Fruit fly (Drosophila melanogaster) whole organism, embryonic: ENCODE data around the gene gammaTub37C.

Source experiments
- Asciz ChIP-seq: fragments of 200-800 bp; sonication (Bioruptor generic); optimal IDR thresholded peaks from 2 replicates; lab custom pipeline; 2017; ENCODE audit warnings: missing biosample characterization, mild to moderate bottlenecking, missing genetic modification characterization, missing genetic modification reagents
- Atf3 ChIP-seq: fragments of 200-800 bp; sonication (Bioruptor generic); optimal IDR thresholded peaks from 3 replicates; lab custom pipeline; 2016; ENCODE audit warnings: missing biosample characterization, missing genetic modification characterization
- CG10147 ChIP-seq: fragments of 200-800 bp; sonication (Bioruptor generic); optimal IDR thresholded peaks from 2 replicates; lab custom pipeline; 2019; ENCODE audit warnings: missing biosample characterization, mild to moderate bottlenecking, missing genetic modification characterization, moderate library complexity
- CG10209 ChIP-seq: fragments of 200-800 bp; sonication (Bioruptor generic); optimal IDR thresholded peaks from 3 replicates; lab custom pipeline; 2017; ENCODE audit warnings: missing biosample characterization, mild to moderate bottlenecking, missing genetic modification characterization, missing genetic modification reagents
- CG10274 ChIP-seq: fragments of 200-800 bp; sonication (Bioruptor generic); optimal IDR thresholded peaks from 3 replicates; lab custom pipeline; 2017; ENCODE audit warnings: missing biosample characterization, mild to moderate bottlenecking, missing genetic modification characterization
- CG10462 ChIP-seq: fragments of 200-800 bp; sonication (Bioruptor generic); optimal IDR thresholded peaks from 2 replicates; lab custom pipeline; 2016; ENCODE audit warnings: missing biosample characterization, missing genetic modification characterization
- CG10979 ChIP-seq: fragments of 200-800 bp; sonication (Bioruptor generic); optimal IDR thresholded peaks from 2 replicates; lab custom pipeline; 2018; ENCODE audit warnings: missing biosample characterization, mild to moderate bottlenecking, missing genetic modification characterization, moderate library complexity
- CG11085 ChIP-seq: fragments of 200-800 bp; sonication (Bioruptor generic); IDR thresholded peaks from 2 replicates; pipeline ENCODE4 v1.3.6; 2022; ENCODE audit warnings: missing biosample characterization, missing genetic modification characterization
- CG11696 ChIP-seq: fragments of 200-800 bp; sonication (Bioruptor generic); IDR thresholded peaks from 2 replicates; pipeline ENCODE4 v1.3.6; 2022; ENCODE audit warnings: missing biosample characterization, missing genetic modification characterization
- CG14441 ChIP-seq: fragments of 200-800 bp; sonication (Bioruptor generic); IDR thresholded peaks from 2 replicates; pipeline ENCODE4 v1.3.6; 2022; ENCODE audit warnings: missing biosample characterization, missing genetic modification characterization
- CG1603 ChIP-seq: fragments of 200-800 bp; sonication (Bioruptor generic); optimal IDR thresholded peaks from 2 replicates; lab custom pipeline; 2019; ENCODE audit warnings: missing biosample characterization, mild to moderate bottlenecking, missing genetic modification characterization, moderate library complexity
- CG17361 ChIP-seq: fragments of 200-800 bp; sonication (Bioruptor generic); IDR thresholded peaks from 3 replicates; pipeline ENCODE4 v1.3.6; 2022; ENCODE audit warnings: missing biosample characterization, missing genetic modification characterization
- CG18599 ChIP-seq: fragments of 200-800 bp; sonication (Bioruptor generic); optimal IDR thresholded peaks from 3 replicates; lab custom pipeline; 2017; ENCODE audit warnings: missing biosample characterization, missing genetic modification characterization, mild to moderate bottlenecking, moderate library complexity, missing genetic modification reagents
- CG2202 ChIP-seq: fragments of 200-800 bp; sonication (Bioruptor generic); optimal IDR thresholded peaks from 2 replicates; lab custom pipeline; 2018; ENCODE audit warnings: missing biosample characterization, mild to moderate bottlenecking, missing genetic modification characterization
- CG32532 ChIP-seq: fragments of 200-800 bp; sonication (Bioruptor generic); IDR thresholded peaks from 2 replicates; pipeline ENCODE4 v1.3.6; 2022; ENCODE audit warnings: missing biosample characterization, missing genetic modification characterization
- CG34422 ChIP-seq: fragments of 200-800 bp; sonication (Bioruptor generic); IDR thresholded peaks from 3 replicates; pipeline ENCODE4 v1.3.6; 2022; ENCODE audit warnings: missing biosample characterization, missing genetic modification characterization
- CG6654 ChIP-seq: fragments of 200-800 bp; sonication (Bioruptor generic); optimal IDR thresholded peaks from 2 replicates; lab custom pipeline; 2017; ENCODE audit warnings: missing biosample characterization, mild to moderate bottlenecking, missing genetic modification characterization
- CG7271 ChIP-seq: fragments of 200-800 bp; sonication (Bioruptor generic); optimal IDR thresholded peaks from 2 replicates; lab custom pipeline; 2018; ENCODE audit warnings: missing biosample characterization, mild to moderate bottlenecking, missing genetic modification characterization, moderate library complexity
- CG7786 ChIP-seq: fragments of 200-800 bp; sonication (Bioruptor generic); optimal IDR thresholded peaks from 2 replicates; lab custom pipeline; 2016; ENCODE audit warnings: missing biosample characterization, missing genetic modification characterization
- CG7839 ChIP-seq: fragments of 200-800 bp; sonication (Bioruptor generic); optimal IDR thresholded peaks from 3 replicates; lab custom pipeline; 2018; ENCODE audit warnings: missing biosample characterization, mild to moderate bottlenecking, missing genetic modification characterization, moderate library complexity
- CG8359 ChIP-seq: fragments of 200-800 bp; sonication (Bioruptor generic); optimal IDR thresholded peaks from 2 replicates; lab custom pipeline; 2017; ENCODE audit warnings: missing biosample characterization, mild to moderate bottlenecking, missing genetic modification characterization, borderline replicate concordance
- CkIIα-i1 ChIP-seq: fragments of 200-800 bp; sonication (Bioruptor generic); IDR thresholded peaks from 2 replicates; pipeline ENCODE4 v1.3.6; 2022; ENCODE audit warnings: missing biosample characterization, missing genetic modification characterization
- Dbx ChIP-seq: fragments of 200-800 bp; sonication (Bioruptor generic); IDR thresholded peaks from 3 replicates; pipeline ENCODE4 v1.3.6; 2022; ENCODE audit warnings: missing biosample characterization, missing genetic modification characterization
- Doc2 ChIP-seq: fragments of 200-800 bp; sonication (Bioruptor generic); IDR thresholded peaks from 2 replicates; pipeline ENCODE4 v1.3.6; 2022; ENCODE audit warnings: missing biosample characterization, missing genetic modification characterization
- Nf-YC ChIP-seq: fragments of 200-800 bp; optimal IDR thresholded peaks from 3 replicates; lab custom pipeline; 2019; ENCODE audit warnings: missing biosample characterization, mild to moderate bottlenecking, missing genetic modification characterization, moderate library complexity
- Vsx1 ChIP-seq: fragments of 200-800 bp; sonication (Bioruptor generic); optimal IDR thresholded peaks from 2 replicates; lab custom pipeline; 2017; ENCODE audit warnings: missing biosample characterization, mild to moderate bottlenecking, missing genetic modification characterization, missing genetic modification reagents
- Xbp1 ChIP-seq: fragments of 200-800 bp; sonication (Bioruptor generic); optimal IDR thresholded peaks from 3 replicates; lab custom pipeline; 2016; ENCODE audit warnings: missing biosample characterization, mild to moderate bottlenecking, missing genetic modification characterization
- YL-1 ChIP-seq: fragments of 200-800 bp; sonication (Bioruptor generic); optimal IDR thresholded peaks from 3 replicates; lab custom pipeline; 2017; ENCODE audit warnings: missing biosample characterization, mild to moderate bottlenecking, missing genetic modification characterization
- aop ChIP-seq: fragments of 200-800 bp; sonication (Bioruptor generic); IDR thresholded peaks from 2 replicates; pipeline ENCODE4 v1.3.6; 2022; ENCODE audit warnings: missing biosample characterization, missing genetic modification characterization
- ap ChIP-seq: fragments of 200-800 bp; sonication (Bioruptor generic); IDR thresholded peaks from 2 replicates; pipeline ENCODE4 v1.3.6; 2022; ENCODE audit warnings: missing biosample characterization, missing genetic modification characterization
- dati ChIP-seq: fragments of 200-800 bp; sonication (Bioruptor generic); IDR thresholded peaks from 2 replicates; pipeline ENCODE4 v1.3.6; 2022; ENCODE audit warnings: missing biosample characterization, missing genetic modification characterization
- disco-r ChIP-seq: fragments of 200-800 bp; sonication (Bioruptor generic); optimal IDR thresholded peaks from 2 replicates; lab custom pipeline; 2016; ENCODE audit warnings: missing biosample characterization, missing genetic modification characterization
- dmrt99B ChIP-seq: fragments of 200-800 bp; sonication (Bioruptor generic); optimal IDR thresholded peaks from 2 replicates; lab custom pipeline; 2018; ENCODE audit warnings: missing biosample characterization, mild to moderate bottlenecking, missing genetic modification characterization, moderate library complexity
- emc ChIP-seq: fragments of 200-800 bp; sonication (Bioruptor generic); optimal IDR thresholded peaks from 2 replicates; lab custom pipeline; 2016; ENCODE audit warnings: missing biosample characterization, missing genetic modification characterization
- en ChIP-seq: fragments of 200-800 bp; sonication (Bioruptor generic); optimal IDR thresholded peaks from 2 replicates; lab custom pipeline; 2016; ENCODE audit warnings: missing biosample characterization, missing genetic modification characterization
- fu2 ChIP-seq: fragments of 200-800 bp; sonication (Bioruptor generic); optimal IDR thresholded peaks from 2 replicates; lab custom pipeline; 2016; ENCODE audit warnings: missing biosample characterization, missing genetic modification characterization
- gem ChIP-seq: fragments of 200-800 bp; sonication (Bioruptor generic); optimal IDR thresholded peaks from 2 replicates; lab custom pipeline; 2019; ENCODE audit warnings: missing biosample characterization, mild to moderate bottlenecking, missing genetic modification characterization, moderate library complexity
- gfzf ChIP-seq: fragments of 200-800 bp; sonication (Bioruptor generic); optimal IDR thresholded peaks from 2 replicates; lab custom pipeline; 2016; ENCODE audit warnings: missing biosample characterization, mild to moderate bottlenecking, missing genetic modification characterization, moderate library complexity
- grau ChIP-seq: fragments of 200-800 bp; optimal IDR thresholded peaks from 3 replicates; lab custom pipeline; 2019; ENCODE audit warnings: missing biosample characterization, mild to moderate bottlenecking, missing genetic modification characterization, moderate library complexity
- luna ChIP-seq: fragments of 200-800 bp; sonication (Bioruptor generic); optimal IDR thresholded peaks from 2 replicates; lab custom pipeline; 2016; ENCODE audit warnings: missing biosample characterization, missing genetic modification characterization
- nau ChIP-seq: fragments of 200-800 bp; sonication (Bioruptor generic); optimal IDR thresholded peaks from 3 replicates; lab custom pipeline; 2017; ENCODE audit warnings: missing biosample characterization, mild to moderate bottlenecking, missing genetic modification characterization, missing genetic modification reagents
- nmo ChIP-seq: fragments of 200-800 bp; sonication (Bioruptor generic); optimal IDR thresholded peaks from 2 replicates; lab custom pipeline; 2018; ENCODE audit warnings: missing biosample characterization, mild to moderate bottlenecking, missing genetic modification characterization, moderate library complexity
- shn ChIP-seq: fragments of 200-800 bp; sonication (Bioruptor generic); optimal IDR thresholded peaks from 3 replicates; lab custom pipeline; 2016; ENCODE audit warnings: missing biosample characterization, missing genetic modification characterization
- slbo ChIP-seq: fragments of 200-800 bp; sonication (Bioruptor generic); IDR thresholded peaks from 2 replicates; pipeline ENCODE4 v1.3.6; 2022; ENCODE audit warnings: missing biosample characterization, missing genetic modification characterization
- stwl ChIP-seq: fragments of 200-800 bp; sonication (Bioruptor generic); optimal IDR thresholded peaks from 3 replicates; lab custom pipeline; 2018; ENCODE audit warnings: missing biosample characterization, mild to moderate bottlenecking, missing genetic modification characterization, moderate library complexity
- tup ChIP-seq: fragments of 200-800 bp; sonication (Bioruptor generic); optimal IDR thresholded peaks from 2 replicates; lab custom pipeline; 2016; ENCODE audit warnings: missing biosample characterization, mild to moderate bottlenecking, missing genetic modification characterization, moderate library complexity
- z ChIP-seq: fragments of 200-800 bp; sonication (Bioruptor generic); IDR thresholded peaks from 3 replicates; pipeline ENCODE4 v1.3.6; 2022; ENCODE audit warnings: missing biosample characterization, missing genetic modification characterization
- zen ChIP-seq: fragments of 200-800 bp; sonication (Bioruptor generic); optimal IDR thresholded peaks from 3 replicates; lab custom pipeline; 2018; ENCODE audit warnings: missing biosample characterization, mild to moderate bottlenecking, missing genetic modification characterization, moderate library complexity
- zen2 ChIP-seq: fragments of 200-800 bp; sonication (Bioruptor generic); IDR thresholded peaks from 3 replicates; pipeline ENCODE4 v1.3.6; 2022; ENCODE audit warnings: missing biosample characterization, missing genetic modification characterization; ENCODE audit not compliant: partially characterized antibody

The gammaTub37C gene

DNA sequence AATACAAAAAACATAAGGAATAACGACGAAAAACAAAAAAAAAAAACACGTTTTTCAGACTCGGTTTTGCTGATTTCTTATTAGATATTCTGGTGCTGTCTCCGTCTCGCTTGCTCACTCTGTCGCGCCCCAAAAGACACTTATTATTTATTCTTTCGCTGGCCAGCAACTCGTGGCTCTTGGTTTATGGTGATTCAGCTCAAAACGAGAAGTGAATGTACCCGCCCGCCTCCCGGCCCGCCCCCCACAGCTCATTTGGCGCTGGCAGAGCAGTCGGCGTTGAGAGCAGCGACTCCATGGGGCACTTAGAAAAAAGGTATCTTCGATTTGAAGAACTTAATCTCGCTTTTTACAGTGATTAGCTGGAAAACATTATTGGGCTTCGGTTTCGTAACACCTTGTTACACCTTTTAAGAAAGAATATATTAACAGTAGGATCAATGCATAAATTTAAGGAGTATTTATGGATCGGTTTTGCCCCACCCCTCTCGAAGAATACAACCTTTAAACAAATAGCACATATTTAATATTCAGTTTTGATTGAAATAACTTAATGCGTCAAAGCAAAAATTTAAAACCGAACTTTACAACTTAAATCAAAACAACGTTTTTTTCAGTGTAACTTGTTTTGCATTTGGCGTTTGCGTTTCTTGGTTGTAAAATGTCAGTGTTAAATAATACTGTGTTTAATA lies 43.9 kb downstream of the gammaTub37C start (continued):
- TF ChIP-seq CG10209 (peak; percentile 70), emc (peak; percentile 42), Nf-YC (peak; percentile 18), stwl (tag; lab: Kevin White, UChicago) (no peak), ap (GFP tag; lab: Robert Waterston, UW) (no peak), aop (GFP tag; lab: Robert Waterston, UW) (no peak), YL-1 (peak; percentile 7), Dbx (GFP tag; lab: Robert Waterston, UW) (peak; percentile 51; the same call in 1 of the 3 replicates), Xbp1 (GFP tag; lab: Kevin White, UChicago) (peak; percentile 73), z (GFP tag; lab: Robert Waterston, UW) (no peak), Doc2 (no peak), CG11696 (no peak), CG17361 (GFP tag; lab: Robert Waterston, UW) (peak; percentile 89), zen2 (GFP tag; lab: Robert Waterston, UW) (no peak), dmrt99B (tag; lab: Kevin White, UChicago) (peak; percentile 72), CG32532 (GFP tag; lab: Robert Waterston, UW) (peak; percentile 67), CG7271 (tag; lab: Kevin White, UChicago) (no peak), gfzf (GFP tag; lab: Kevin White, UChicago) (no peak), CG34422 (0 out of 3 replicates have a peak, but pooled peaks have one; percentile 43), dati (GFP tag; lab: Robert Waterston, UW) (no peak), Asciz (GFP tag; lab: Kevin White, UChicago) (peak; percentile 65), disco-r (GFP tag; lab: Kevin White, UChicago) (peak; percentile 34), gem (tag; lab: Kevin White, UChicago) (peak; percentile 88), CG10979 (tag; lab: Kevin White, UChicago) (peak; percentile 81), CG2202 (tag; lab: Kevin White, UChicago) (peak; percentile 73), CG10274 (peak; percentile 65), CG6654 (peak; percentile 51), shn (peak; percentile 29), CG7839 (tag; lab: Kevin White, UChicago) (peak; percentile 86), Atf3 (GFP tag; lab: Kevin White, UChicago) (no peak), slbo (peak; percentile 69), Vsx1 (peak; percentile 64), CG18599 (GFP tag; lab: Kevin White, UChicago) (peak; percentile 76), CG8359 (GFP tag; lab: Kevin White, UChicago) (peak; percentile 52), en (peak; percentile 65), CG14441 (peak; percentile 35; the same call in 1 of the 2 replicates), luna (GFP tag; lab: Kevin White, UChicago) (peak; percentile 57), CG10147 (GFP tag; lab: Kevin White, UChicago) (peak; percentile 80), fu2 (GFP tag; lab: Kevin White, UChicago) (peak; percentile 44), grau (tag; lab: Kevin White, UChicago) (peak; percentile 85), CkIIα-i1 (GFP tag; lab: Robert Waterston, UW) (no peak), nmo (GFP tag; lab: Kevin White, UChicago) (peak; percentile 85), CG11085 (GFP tag; lab: Robert Waterston, UW) (no peak), CG1603 (peak; percentile 54), CG10462 (GFP tag; lab: Kevin White, UChicago) (peak; percentile 8), zen (peak; percentile 46), nau (GFP tag; lab: Kevin White, UChicago) (peak; percentile 75), tup (GFP tag; lab: Kevin White, UChicago) (peak; percentile 26), CG7786 (peak; percentile 70)
